Worm (Caenorhabditis elegans): Measurements from ENCODE around the gene str-163.

The str-163 gene

ce11 chrIV:4915689-4916088, 38.3 kb upstream of the str-163 start, which contains the start of gene str-155:
TSS of gene str-155 (plus strand) at chrIV:4915989.
- no peak for TF ChIP-seq unc-130 (GFP tag; optimal IDR thresholded peaks at IDR 0.05)
- TF ChIP-seq lir-1 (GFP tag; conservative IDR thresholded peaks at IDR 0.05), result no peak
- TF ChIP-seq F39B2.1 (GFP tag; IDR thresholded peaks at IDR 0.05), result no peak
- TF ChIP-seq F37B4.10 (GFP tag; IDR thresholded peaks at IDR 0.05), result no peak
- TF ChIP-seq madf-10 (tag; optimal IDR thresholded peaks at IDR 0.05), result no peak
- no peak for TF ChIP-seq tbp1 (GFP tag; optimal IDR thresholded peaks at IDR 0.05)

ce11 chrIV:4917774-4918173, 36.2 kb upstream of the str-163 start, which contains the start of gene str-158:
TSS of gene str-158 (plus strand) at chrIV:4918074.
- no peak for TF ChIP-seq hsf-1 (GFP tag; IDR thresholded peaks at IDR 0.05)
- TF ChIP-seq sptf-2 (GFP tag; optimal IDR thresholded peaks at IDR 0.05), result no peak
- no peak for TF ChIP-seq xnd-1 (tag; optimal IDR thresholded peaks at IDR 0.05)
- TF ChIP-seq hlh-12 (tag; optimal IDR thresholded peaks at IDR 0.05), result no peak
- TF ChIP-seq lin-35 (GFP tag; optimal IDR thresholded peaks at IDR 0.05), result no peak
- no peak for TF ChIP-seq sdz-38 (tag; optimal IDR thresholded peaks at IDR 0.05)
- no peak for TF ChIP-seq ama-1 (optimal IDR thresholded peaks at IDR 0.05)
- no peak for TF ChIP-seq ama-1 (GFP tag; optimal IDR thresholded peaks at IDR 0.05)

- TF ChIP-seq hsf-1 (GFP tag; IDR thresholded peaks at IDR 0.05) (peak; percentile 97), ceh-40 (GFP tag; IDR thresholded peaks at IDR 0.05) (peak; percentile 85; the same call in 1 of the 2 replicates)
Observed at ce11 chrIV:4920595-4920994, 33.4 kb upstream of the str-163 start.

- no peak for TF ChIP-seq F37B4.10 (GFP tag; IDR thresholded peaks at IDR 0.05)
- no peak for TF ChIP-seq aptf-2 (GFP tag; conservative IDR thresholded peaks at IDR 0.05)
Observed at ce11 chrIV:4930045-4930444, 23.9 kb upstream of the str-163 start, which contains the start of gene Y9C9A.8. TSS of gene Y9C9A.8 (plus strand) at chrIV:4930345.

ce11 chrIV:4930754-4931322, 23.1 kb upstream of the str-163 start:
- TF ChIP-seq ztf-26 (tag; optimal IDR thresholded peaks at IDR 0.05) (peak; percentile 22), somi-1 (GFP tag; optimal IDR thresholded peaks at IDR 0.05) (no peak), hmg-1.2 (GFP tag; IDR thresholded peaks at IDR 0.05) (peak; percentile 80), mxl-1 (tag; optimal IDR thresholded peaks at IDR 0.05) (peak; percentile 30), F33H1.4 (GFP tag; IDR thresholded peaks at IDR 0.05) (peak; percentile 46), ceh-79 (tag; optimal IDR thresholded peaks at IDR 0.05) (no peak), attf-6 (GFP tag; IDR thresholded peaks at IDR 0.05) (peak; percentile 89), tbp1 (GFP tag; optimal IDR thresholded peaks at IDR 0.05) (peak; percentile 83), mcd-1 (GFP tag; IDR thresholded peaks at IDR 0.05) (no peak), ceh-27 (GFP tag; optimal IDR thresholded peaks at IDR 0.05) (no peak), Y95B8A.8 (GFP tag; IDR thresholded peaks at IDR 0.05) (no peak), attf-5 (GFP tag; optimal IDR thresholded peaks at IDR 0.05) (no peak), F57A8.1 (GFP tag; optimal IDR thresholded peaks at IDR 0.05) (no peak), ztf-28 (GFP tag; IDR thresholded peaks at IDR 0.05) (no peak), lsy-27 (tag; optimal IDR thresholded peaks at IDR 0.05; ENCODE audit: borderline replicate concordance, insufficient read depth) (no peak), egl-18 (GFP tag; IDR thresholded peaks at IDR 0.05) (no peak), ztf-18 (tag; optimal IDR thresholded peaks at IDR 0.05) (peak; percentile 69), Y53F4B.3 (GFP tag; IDR thresholded peaks at IDR 0.05) (no peak), him-1 (tag; optimal IDR thresholded peaks at IDR 0.05) (peak; percentile 37), ama-1 (optimal IDR thresholded peaks at IDR 0.05) (no peak), ama-1 (GFP tag; optimal IDR thresholded peaks at IDR 0.05) (no peak), snpc-1.3 (tag; optimal IDR thresholded peaks at IDR 0.05; ENCODE audit: insufficient read depth) (peak; percentile 59), repo-1 (tag; optimal IDR thresholded peaks at IDR 0.05) (no peak), mes-4 (tag; optimal IDR thresholded peaks at IDR 0.05) (peak; percentile 47), snpc-3.4 (tag; optimal IDR thresholded peaks at IDR 0.05) (peak; percentile 90), dpff-1 (tag; optimal IDR thresholded peaks at IDR 0.05) (no peak), die-1 (tag; optimal IDR thresholded peaks at IDR 0.05) (peak; percentile 73), F55B11.4 (tag; optimal IDR thresholded peaks at IDR 0.05; ENCODE audit: borderline replicate concordance, insufficient read depth) (no peak), cebp-2 (GFP tag; IDR thresholded peaks at IDR 0.05) (no peak)

All from whole organism, young adult.